Worm (Caenorhabditis elegans): ENCODE results near the gene F44E5.15.

The F44E5.15 gene

ce11 chrII:11737347-11737746 lies 35.1 kb upstream of the F44E5.15 start (continued):
- TF ChIP-seq nhr-25 (tag; optimal IDR thresholded peaks at IDR 0.05) (peak; percentile 83), unc-39 (tag; optimal IDR thresholded peaks at IDR 0.05) (no peak), R02D3.7 (tag; optimal IDR thresholded peaks at IDR 0.05) (no peak), alr-1 (tag; optimal IDR thresholded peaks at IDR 0.05) (no peak), nhr-21 (tag; optimal IDR thresholded peaks at IDR 0.05) (peak; percentile 71), unc-62 (GFP tag; optimal IDR thresholded peaks at IDR 0.05) (no peak), skn-1 (tag; optimal IDR thresholded peaks at IDR 0.05) (no peak), nhr-237 (tag; optimal IDR thresholded peaks at IDR 0.05) (no peak), dmd-4 (tag; optimal IDR thresholded peaks at IDR 0.05) (no peak)

ce11 chrII:11739199-11739598 lies 33.3 kb upstream of the F44E5.15 start, which contains the start of gene ctsa-1.2:
ctsa-1.2 (plus strand) TSS chrII:11739358.
- TF ChIP-seq sma-9 (GFP tag; optimal IDR thresholded peaks at IDR 0.05), result peak; percentile 52
- TF ChIP-seq sma-9 (tag; optimal IDR thresholded peaks at IDR 0.05), result no peak
- TF ChIP-seq R02D3.7 (tag; optimal IDR thresholded peaks at IDR 0.05), result no peak
- no peak for TF ChIP-seq sem-4 (tag; optimal IDR thresholded peaks at IDR 0.05)
- no peak for TF ChIP-seq nhr-10 (tag; optimal IDR thresholded peaks at IDR 0.05)
- TF ChIP-seq skn-1 (tag; optimal IDR thresholded peaks at IDR 0.05), result no peak
- TF ChIP-seq nhr-77 (tag; optimal IDR thresholded peaks at IDR 0.05), result no peak
- no peak for TF ChIP-seq ztf-4 (tag; optimal IDR thresholded peaks at IDR 0.05)
- TF ChIP-seq F13H6.1 (tag; optimal IDR thresholded peaks at IDR 0.05), result no peak
- TF ChIP-seq elt-3 (tag; optimal IDR thresholded peaks at IDR 0.05), result no peak
- no peak for TF ChIP-seq C34F6.9 (tag; optimal IDR thresholded peaks at IDR 0.05)
- TF ChIP-seq lin-13 (GFP tag; optimal IDR thresholded peaks at IDR 0.05), result no peak
- TF ChIP-seq snpc-4 (tag; optimal IDR thresholded peaks at IDR 0.05), result no peak
- TF ChIP-seq blmp-1 (tag; optimal IDR thresholded peaks at IDR 0.05; ENCODE audit: insufficient read depth), result no peak
- no peak for TF ChIP-seq zag-1 (tag; optimal IDR thresholded peaks at IDR 0.05)
- peak; percentile 38 for TF ChIP-seq fos-1 (tag; optimal IDR thresholded peaks at IDR 0.05)

ce11 chrII:11742320-11742719 lies 30.1 kb upstream of the F44E5.15 start:
- TF ChIP-seq lin-11 (tag; optimal IDR thresholded peaks at IDR 0.05) (no peak), ceh-16 (tag; optimal IDR thresholded peaks at IDR 0.05) (no peak), zag-1 (tag; optimal IDR thresholded peaks at IDR 0.05) (no peak), sma-9 (GFP tag; optimal IDR thresholded peaks at IDR 0.05) (no peak), sma-9 (tag; optimal IDR thresholded peaks at IDR 0.05) (no peak), Y55F3AM.14 (GFP tag; optimal IDR thresholded peaks at IDR 0.05) (no peak), sma-3 (GFP tag; optimal IDR thresholded peaks at IDR 0.05) (no peak), nhr-10 (tag; optimal IDR thresholded peaks at IDR 0.05) (no peak), nhr-21 (tag; optimal IDR thresholded peaks at IDR 0.05) (no peak), elt-1 (tag; optimal IDR thresholded peaks at IDR 0.05) (no peak), nhr-237 (tag; optimal IDR thresholded peaks at IDR 0.05) (no peak), nhr-12 (tag; optimal IDR thresholded peaks at IDR 0.05) (no peak), mbf-1 (tag; optimal IDR thresholded peaks at IDR 0.05) (no peak), mdl-1 (tag; optimal IDR thresholded peaks at IDR 0.05) (no peak), nhr-23 (tag; optimal IDR thresholded peaks at IDR 0.05) (no peak), F13H6.1 (tag; optimal IDR thresholded peaks at IDR 0.05) (no peak)

- TF ChIP-seq aly-2 (tag; optimal IDR thresholded peaks at IDR 0.05) (no peak), ceh-16 (tag; optimal IDR thresholded peaks at IDR 0.05) (no peak), nhr-23 (tag; optimal IDR thresholded peaks at IDR 0.05) (no peak), zag-1 (tag; optimal IDR thresholded peaks at IDR 0.05) (peak; percentile 90), alr-1 (tag; optimal IDR thresholded peaks at IDR 0.05) (no peak), nhr-129 (tag; optimal IDR thresholded peaks at IDR 0.05) (peak; percentile 78), ceh-82 (tag; optimal IDR thresholded peaks at IDR 0.05) (peak; percentile 39), nhr-6 (tag; optimal IDR thresholded peaks at IDR 0.05) (no peak), lin-39 (tag; optimal IDR thresholded peaks at IDR 0.05) (no peak), nhr-10 (tag; optimal IDR thresholded peaks at IDR 0.05) (no peak), nhr-12 (tag; optimal IDR thresholded peaks at IDR 0.05) (no peak), skn-1 (tag; optimal IDR thresholded peaks at IDR 0.05) (no peak), peb-1 (tag; optimal IDR thresholded peaks at IDR 0.05) (no peak), lin-11 (tag; optimal IDR thresholded peaks at IDR 0.05) (peak; percentile 72), unc-55 (GFP tag; optimal IDR thresholded peaks at IDR 0.05) (peak; percentile 59), Y55F3AM.14 (GFP tag; optimal IDR thresholded peaks at IDR 0.05) (peak; percentile 72), nhr-25 (tag; optimal IDR thresholded peaks at IDR 0.05) (no peak), ztf-11 (tag; optimal IDR thresholded peaks at IDR 0.05) (peak; percentile 29), gmeb-1 (tag; optimal IDR thresholded peaks at IDR 0.05) (no peak), blmp-1 (tag; optimal IDR thresholded peaks at IDR 0.05; ENCODE audit: insufficient read depth) (no peak), F13H6.1 (tag; optimal IDR thresholded peaks at IDR 0.05) (peak; percentile 88), mbf-1 (tag; optimal IDR thresholded peaks at IDR 0.05) (no peak), egl-27 (tag; optimal IDR thresholded peaks at IDR 0.05) (peak; percentile 2), C34F6.9 (tag; optimal IDR thresholded peaks at IDR 0.05) (peak; percentile 68), ztf-1 (GFP tag; conservative IDR thresholded peaks at IDR 0.05) (no peak), mdl-1 (tag; optimal IDR thresholded peaks at IDR 0.05) (peak; percentile 49 to 76), dmd-4 (tag; optimal IDR thresholded peaks at IDR 0.05) (no peak), mab-5 (tag; optimal IDR thresholded peaks at IDR 0.05) (peak; percentile 33), ama-1 (optimal IDR thresholded peaks at IDR 0.05) (no peak), fos-1 (tag; optimal IDR thresholded peaks at IDR 0.05) (peak; percentile 14), nhr-77 (tag; optimal IDR thresholded peaks at IDR 0.05) (no peak), unc-39 (tag; optimal IDR thresholded peaks at IDR 0.05) (no peak), crh-2 (tag; optimal IDR thresholded peaks at IDR 0.05) (peak; percentile 26), elt-3 (tag; optimal IDR thresholded peaks at IDR 0.05) (no peak)
Observed at ce11 chrII:11746782-11747288, 25.6 kb upstream of the F44E5.15 start.
